Worm (Caenorhabditis elegans) whole organism, L1 larva: ENCODE data around the gene srt-64.

Experiments used
- C16A3.4 ChIP-seq: fragments of 150-350 bp; optimal IDR thresholded peaks from 2 replicates; lab custom pipeline; 2014; ENCODE audit warnings: missing biosample characterization, missing genetic modification characterization
- ceh-82 ChIP-seq, 3 experiments: fragments of 150-350 bp in 1 of 3; sonication (generic microtip) in 2 of 3; optimal IDR thresholded peaks; 2 replicates each; lab custom pipeline; 2014 to 2017; ENCODE audit warnings: missing biosample characterization in 3 of 3, missing genetic modification characterization in 3 of 3
- fos-1 ChIP-seq: fragments of 150-350 bp; optimal IDR thresholded peaks from 2 replicates; lab custom pipeline; 2014; ENCODE audit warnings: missing biosample characterization, missing genetic modification characterization
- lin-15B ChIP-seq: fragments of 150-350 bp; sonication (generic microtip); optimal IDR thresholded peaks from 3 replicates; lab custom pipeline; 2014; ENCODE audit warnings: missing biosample characterization, missing genetic modification characterization
- nhr-19 ChIP-seq: fragments of 200-800 bp; sonication (Bioruptor generic); conservative IDR thresholded peaks from 2 replicates; pipeline ENCODE4 v1.3.6; 2022; ENCODE audit warnings: missing genetic modification characterization, missing compliant biosample characterization
- nhr-28 ChIP-seq: fragments of 150-350 bp; optimal IDR thresholded peaks from 2 replicates; lab custom pipeline; 2014; ENCODE audit warnings: missing biosample characterization, missing genetic modification characterization
- snpc-4 ChIP-seq: fragments of 150-350 bp; optimal IDR thresholded peaks from 2 replicates; lab custom pipeline; 2014; ENCODE audit warnings: missing biosample characterization, missing genetic modification characterization
- sptf-1 ChIP-seq: fragments of 150-350 bp; optimal IDR thresholded peaks from 2 replicates; lab custom pipeline; 2014; ENCODE audit warnings: missing biosample characterization, missing genetic modification characterization

- no peak for TF ChIP-seq lin-15B
- TF ChIP-seq snpc-4 (tag; lab: Kevin White, UChicago): no peak
- TF ChIP-seq nhr-28: no peak
- no peak for TF ChIP-seq ceh-82 (tag; optimal IDR thresholded peaks at IDR 0.05; lab: Kevin White, UChicago)
- TF ChIP-seq sptf-1: no peak
- no peak for TF ChIP-seq nhr-19 (GFP tag; lab: Robert Waterston, UW)
- TF ChIP-seq fos-1 (tag; lab: Kevin White, UChicago): no peak
- no peak for TF ChIP-seq C16A3.4 (tag; lab: Kevin White, UChicago)
These were observed 11.2 kb downstream of the srt-64 start, which contains the start of gene abu-15 for ce11 chrV:5158302-5158701.
